Fruit fly (Drosophila melanogaster): ENCODE measurements around the gene CG33725.

Gene CG33725

DNA sequence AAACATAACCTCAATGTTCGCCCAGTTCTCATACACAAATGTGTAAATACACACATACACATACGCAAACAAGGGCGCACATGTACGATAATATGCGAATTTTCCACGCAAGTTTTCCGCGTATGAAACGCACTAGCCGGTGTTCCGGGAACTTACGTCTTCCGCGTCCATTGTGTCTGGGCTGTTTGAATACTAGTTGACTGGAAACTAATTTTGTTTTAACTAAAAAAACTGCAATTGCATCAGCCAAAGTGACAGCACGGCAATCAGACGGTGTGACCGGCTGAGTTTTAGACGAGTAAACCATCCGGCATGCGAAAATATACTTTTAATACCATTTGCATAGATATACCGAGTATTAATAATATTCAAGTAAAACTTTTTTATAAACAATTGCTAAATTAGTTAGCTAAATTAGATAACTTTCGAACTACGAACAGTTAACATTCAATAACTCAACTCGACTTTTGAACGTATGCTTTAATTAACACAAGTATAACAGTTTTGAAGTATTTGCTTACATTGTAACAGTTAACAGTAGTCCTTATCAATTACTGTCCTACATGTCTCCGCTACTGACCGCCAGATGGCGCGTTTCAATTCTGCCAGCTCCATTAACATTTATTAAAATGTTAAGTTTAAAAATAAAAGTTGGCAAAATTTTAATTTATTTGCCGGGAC is 44.2 kb downstream of the CG33725 start, which contains the start of gene eIF2beta (continued):
- TF ChIP-seq tx (GFP tag; optimal IDR thresholded peaks at IDR 0.05) (no peak), caup (GFP tag; optimal IDR thresholded peaks at IDR 0.05; ENCODE audit: severe bottlenecking) (peak; percentile 16), CG1603 (tag; optimal IDR thresholded peaks at IDR 0.05) (peak; percentile 37), Doc2 (GFP tag; IDR thresholded peaks at IDR 0.05) (no peak), Hmr (GFP tag; optimal IDR thresholded peaks at IDR 0.05) (peak; percentile 32), CG8089 (GFP tag; optimal IDR thresholded peaks at IDR 0.05) (no peak), CG3726 (GFP tag; IDR thresholded peaks at IDR 0.05) (no peak), CG17359 (tag; optimal IDR thresholded peaks at IDR 0.05) (peak; percentile 45), CHES-1-like (GFP tag; optimal IDR thresholded peaks at IDR 0.05) (no peak), sima (GFP tag; optimal IDR thresholded peaks at IDR 0.05) (no peak), CG12299 (tag; optimal IDR thresholded peaks at IDR 0.05) (no peak), grau (tag; optimal IDR thresholded peaks at IDR 0.05) (peak; percentile 43), Bdp1 (GFP tag; optimal IDR thresholded peaks at IDR 0.05) (no peak), kni (GFP tag; optimal IDR thresholded peaks at IDR 0.05) (peak; percentile 79), CG32767 (GFP tag; IDR thresholded peaks at IDR 0.05) (no peak), CG17802 (tag; optimal IDR thresholded peaks at IDR 0.05) (peak; percentile 26), yki (optimal IDR thresholded peaks at IDR 0.05) (no peak), CG5953 (GFP tag; IDR thresholded peaks at IDR 0.05) (no peak), H15 (GFP tag; IDR thresholded peaks at IDR 0.05) (no peak), chinmo (GFP tag; IDR thresholded peaks at IDR 0.05; ENCODE audit: partially characterized antibody) (peak; percentile 78; the same call in 3 of the 4 replicates), Dek (tag; optimal IDR thresholded peaks at IDR 0.05) (no peak), lov (optimal IDR thresholded peaks at IDR 0.05) (no peak), lov (GFP tag; IDR thresholded peaks at IDR 0.05) (no peak; the same call in 2 of the 3 replicates), CG8388 (GFP tag; optimal IDR thresholded peaks at IDR 0.05) (no peak), zfh1 (GFP tag; IDR thresholded peaks at IDR 0.05) (no peak), CG11504 (tag; optimal IDR thresholded peaks at IDR 0.05) (peak; percentile 42), CG14965 (GFP tag; optimal IDR thresholded peaks at IDR 0.05; ENCODE audit: borderline replicate concordance) (peak; percentile 98), E2f2 (GFP tag; IDR thresholded peaks at IDR 0.05) (peak; percentile 20; the same call in 1 of the 2 replicates), ftz-f1 (GFP tag; optimal IDR thresholded peaks at IDR 0.05) (no peak), tin (GFP tag; optimal IDR thresholded peaks at IDR 0.05) (peak; percentile 31), YL-1 (GFP tag; optimal IDR thresholded peaks at IDR 0.05) (peak; percentile 97), Dbx (GFP tag; IDR thresholded peaks at IDR 0.05) (no peak), slou (GFP tag; optimal IDR thresholded peaks at IDR 0.05) (no peak), Kr (GFP tag; optimal IDR thresholded peaks at IDR 0.05) (no peak), Ets65A (GFP tag) (no peak), ssp (GFP tag; IDR thresholded peaks at IDR 0.05) (no peak), gfzf (GFP tag; optimal IDR thresholded peaks at IDR 0.05) (peak; percentile 78), eve (GFP tag; optimal IDR thresholded peaks at IDR 0.05) (no peak), CG31224 (GFP tag; IDR thresholded peaks at IDR 0.05) (no peak), stwl (tag; optimal IDR thresholded peaks at IDR 0.05) (peak; percentile 46), Nf-YC (tag; optimal IDR thresholded peaks at IDR 0.05) (peak; percentile 41), CG17361 (GFP tag; IDR thresholded peaks at IDR 0.05) (peak; percentile 39; the same call in 1 of the 3 replicates), ase (GFP tag; IDR thresholded peaks at IDR 0.05) (no peak; the same call in 2 of the 3 replicates), bowl (GFP tag; IDR thresholded peaks at IDR 0.05) (0 out of 2 replicates have a peak, but pooled peaks have one; percentile 8), croc (GFP tag; conservative IDR thresholded peaks at IDR 0.05) (no peak), HLH54F (GFP tag; optimal IDR thresholded peaks at IDR 0.05) (no peak)
